Worm (Caenorhabditis elegans): Measurements from ENCODE around the gene C09B9.85.

ce11 chrIV:4988531-4988930 is 37.0 kb downstream of the C09B9.85 start, which contains the start of gene E03H12.7:
- TF ChIP-seq flt-1 (GFP tag; IDR thresholded peaks at IDR 0.05) (no peak), cog-1 (tag; optimal IDR thresholded peaks at IDR 0.05) (no peak), ztf-29 (GFP tag; IDR thresholded peaks at IDR 0.05) (no peak)

Data from whole organism, midembryonic.